Worm (Caenorhabditis elegans) whole organism, mixed stage, embryonic: ENCODE measurements around the gene C17G10.7.

Experiments used
- M03D4.4 ChIP-seq: sonication (generic microtip); optimal IDR thresholded peaks from 2 replicates; lab custom pipeline; 2017; ENCODE audit warnings: mild to moderate bottlenecking, missing genetic modification characterization, missing compliant biosample characterization
- ham-2 ChIP-seq: fragments of 200-800 bp; sonication (Bioruptor generic); optimal IDR thresholded peaks from 2 replicates; lab custom pipeline; 2018; ENCODE audit warnings: mild to moderate bottlenecking, missing genetic modification characterization, missing compliant biosample characterization
- lsy-2 ChIP-seq: fragments of 150-350 bp; optimal IDR thresholded peaks from 2 replicates; lab custom pipeline; 2014; ENCODE audit warnings: missing biosample characterization, missing genetic modification characterization
- unc-62 ChIP-seq: fragments of 150-350 bp; optimal IDR thresholded peaks from 2 replicates; lab custom pipeline; 2014; ENCODE audit warnings: missing biosample characterization, missing genetic modification reagents, missing genetic modification characterization
- zip-8 ChIP-seq: fragments of 150-350 bp; optimal IDR thresholded peaks from 2 replicates; lab custom pipeline; 2014; ENCODE audit warnings: missing biosample characterization, missing genetic modification characterization

- TF ChIP-seq M03D4.4 (no peak), ham-2 (GFP tag; lab: Kevin White, UChicago) (no peak), zip-8 (tag; lab: Kevin White, UChicago) (no peak), lsy-2 (no peak), unc-62 (GFP tag; lab: Kevin White, UChicago) (no peak)
Measured at ce11 chrII:5596247-5596646, 11.4 kb downstream of the C17G10.7 start, which contains the start of gene C17G10.1.
